Fruit fly (Drosophila melanogaster) whole organism, embryonic: ENCODE results near the gene tyf.

Experiments
- ATbp ChIP-seq: fragments of 200-800 bp; sonication (Bioruptor generic); optimal IDR thresholded peaks from 2 replicates; lab custom pipeline; 2017; ENCODE audit warnings: missing biosample characterization, mild to moderate bottlenecking, missing genetic modification characterization, missing genetic modification reagents
- CG10543 ChIP-seq: fragments of 200-800 bp; sonication (Bioruptor generic); optimal IDR thresholded peaks from 3 replicates; lab custom pipeline; 2017; ENCODE audit warnings: missing biosample characterization, mild to moderate bottlenecking, missing genetic modification characterization, moderate library complexity
- CG11504 ChIP-seq: fragments of 200-800 bp; sonication (Bioruptor generic); optimal IDR thresholded peaks from 3 replicates; lab custom pipeline; 2019; ENCODE audit warnings: missing biosample characterization, mild to moderate bottlenecking, missing genetic modification characterization, moderate library complexity
- CG12104 ChIP-seq: fragments of 200-800 bp; sonication (Bioruptor generic); optimal IDR thresholded peaks from 3 replicates; lab custom pipeline; 2016; ENCODE audit warnings: missing biosample characterization, missing genetic modification characterization
- CG12155 ChIP-seq: fragments of 200-800 bp; sonication (Bioruptor generic); optimal IDR thresholded peaks from 3 replicates; lab custom pipeline; 2016; ENCODE audit warnings: missing biosample characterization, missing genetic modification characterization
- CG14050 ChIP-seq: fragments of 200-800 bp; sonication (Bioruptor generic); IDR thresholded peaks from 3 replicates; pipeline ENCODE4 v1.3.6; 2022; ENCODE audit warnings: missing biosample characterization, missing genetic modification characterization
- CG15269 ChIP-seq: fragments of 200-800 bp; sonication (Bioruptor generic); optimal IDR thresholded peaks from 2 replicates; lab custom pipeline; 2018; ENCODE audit warnings: missing biosample characterization, mild to moderate bottlenecking, missing genetic modification characterization, moderate library complexity
- CG17568 ChIP-seq: fragments of 200-800 bp; sonication (Bioruptor generic); optimal IDR thresholded peaks from 2 replicates; lab custom pipeline; 2018; ENCODE audit warnings: missing biosample characterization, mild to moderate bottlenecking, missing genetic modification characterization, moderate library complexity
- CG17829 ChIP-seq: fragments of 200-800 bp; optimal IDR thresholded peaks from 2 replicates; lab custom pipeline; 2019; ENCODE audit warnings: missing biosample characterization, mild to moderate bottlenecking, missing genetic modification characterization, moderate library complexity
- CG18262 ChIP-seq: fragments of 200-800 bp; optimal IDR thresholded peaks from 3 replicates; lab custom pipeline; 2019; ENCODE audit warnings: missing biosample characterization, mild to moderate bottlenecking, missing genetic modification characterization, moderate library complexity
- CG30403 ChIP-seq: fragments of 200-800 bp; sonication (Bioruptor generic); optimal IDR thresholded peaks from 3 replicates; lab custom pipeline; 2016; ENCODE audit warnings: missing biosample characterization, missing genetic modification characterization
- CG4404 ChIP-seq: fragments of 200-800 bp; sonication (Bioruptor generic); IDR thresholded peaks from 2 replicates; pipeline ENCODE4 v1.3.6; 2022; ENCODE audit warnings: missing biosample characterization, missing genetic modification characterization
- CG4424 ChIP-seq: fragments of 200-800 bp; sonication (Bioruptor generic); optimal IDR thresholded peaks from 3 replicates; lab custom pipeline; 2016; ENCODE audit warnings: missing biosample characterization, missing genetic modification characterization
- E2f2 ChIP-seq: fragments of 200-800 bp; sonication (Bioruptor generic); IDR thresholded peaks from 2 replicates; pipeline ENCODE4 v1.3.6; 2022; ENCODE audit warnings: missing biosample characterization, missing genetic modification characterization
- Ets65A ChIP-seq: fragments of 200-800 bp; sonication (Bioruptor generic); peaks from one replicate; lab custom pipeline; 2016; ENCODE audit warnings: missing biosample characterization, missing genetic modification characterization
- NK7.1 ChIP-seq: fragments of 200-800 bp; sonication (Bioruptor generic); optimal IDR thresholded peaks from 3 replicates; lab custom pipeline; 2016; ENCODE audit warnings: missing biosample characterization, missing genetic modification characterization
- Oaz ChIP-seq: fragments of 200-800 bp; sonication (Bioruptor generic); IDR thresholded peaks from 2 replicates; pipeline ENCODE4 v1.3.6; 2022; ENCODE audit warnings: missing biosample characterization, missing genetic modification characterization
- ara ChIP-seq: fragments of 200-800 bp; sonication (Bioruptor generic); IDR thresholded peaks from 2 replicates; pipeline ENCODE4 v1.3.6; 2022; ENCODE audit warnings: missing biosample characterization, missing genetic modification characterization
- bigmax ChIP-seq: fragments of 200-800 bp; sonication (Bioruptor generic); optimal IDR thresholded peaks from 2 replicates; lab custom pipeline; 2018; ENCODE audit warnings: missing biosample characterization, mild to moderate bottlenecking, missing genetic modification characterization
- dan ChIP-seq: fragments of 200-800 bp; sonication (Bioruptor generic); IDR thresholded peaks from 2 replicates; pipeline ENCODE4 v1.3.6; 2022; ENCODE audit warnings: missing biosample characterization, missing genetic modification characterization
- dpn ChIP-seq, 2 experiments: fragments of 200-800 bp; sonication (Bioruptor generic); optimal IDR thresholded peaks; 3 replicates each; lab custom pipeline; 2016; ENCODE audit warnings: missing biosample characterization in 2 of 2, missing genetic modification characterization in 2 of 2
- dysf ChIP-seq: fragments of 200-800 bp; sonication (Bioruptor generic); IDR thresholded peaks from 3 replicates; pipeline ENCODE4 v1.3.6; 2022; ENCODE audit warnings: missing biosample characterization, missing genetic modification characterization
- en ChIP-seq: fragments of 200-800 bp; sonication (Bioruptor generic); optimal IDR thresholded peaks from 2 replicates; lab custom pipeline; 2016; ENCODE audit warnings: missing biosample characterization, missing genetic modification characterization
- fd96Cb ChIP-seq: fragments of 200-800 bp; sonication (Bioruptor generic); optimal IDR thresholded peaks from 2 replicates; lab custom pipeline; 2018; ENCODE audit warnings: missing biosample characterization, mild to moderate bottlenecking, missing genetic modification characterization, moderate library complexity
- gce ChIP-seq: fragments of 200-800 bp; sonication (Bioruptor generic); IDR thresholded peaks from 3 replicates; pipeline ENCODE4 v1.3.6; 2022; ENCODE audit warnings: missing biosample characterization, missing genetic modification characterization
- grau ChIP-seq: fragments of 200-800 bp; optimal IDR thresholded peaks from 3 replicates; lab custom pipeline; 2019; ENCODE audit warnings: missing biosample characterization, mild to moderate bottlenecking, missing genetic modification characterization, moderate library complexity
- grn ChIP-seq: fragments of 200-800 bp; sonication (Bioruptor generic); optimal IDR thresholded peaks from 3 replicates; lab custom pipeline; 2017; ENCODE audit warnings: missing biosample characterization, missing genetic modification characterization
- hkb ChIP-seq, 2 experiments: fragments of 200-800 bp in 1 of 2; fragments of >200 bp in 1 of 2; sonication (Bioruptor generic) in 1 of 2; IDR thresholded peaks in 1 of 2; optimal IDR thresholded peaks in 1 of 2; 2 replicates each; pipeline versions ENCODE4 v1.3.6 to Lab custom; 2017 to 2022; ENCODE audit warnings: missing biosample characterization in 1 of 2, missing genetic modification characterization in 1 of 2
- jumu ChIP-seq: fragments of 200-800 bp; sonication (Bioruptor generic); optimal IDR thresholded peaks from 3 replicates; lab custom pipeline; 2016; ENCODE audit warnings: missing biosample characterization, missing genetic modification characterization
- luna ChIP-seq: fragments of 200-800 bp; sonication (Bioruptor generic); optimal IDR thresholded peaks from 2 replicates; lab custom pipeline; 2016; ENCODE audit warnings: missing biosample characterization, missing genetic modification characterization
- nom ChIP-seq: fragments of 200-800 bp; sonication (Bioruptor generic); optimal IDR thresholded peaks from 2 replicates; lab custom pipeline; 2017; ENCODE audit warnings: missing biosample characterization, missing genetic modification characterization, mild to moderate bottlenecking, moderate library complexity, missing genetic modification reagents
- prd ChIP-seq, 3 experiments: fragments of >200 bp in 2 of 3; fragments of 200-800 bp in 1 of 3; sonication (Bioruptor generic) in 1 of 3; optimal IDR thresholded peaks in 2 of 3; IDR thresholded peaks in 1 of 3; 2 replicates in 2 of 3; 3 replicates in 1 of 3; pipeline versions ENCODE4 v1.3.6 to Lab custom; 2017 to 2022; ENCODE audit warnings: missing biosample characterization in 1 of 3, missing genetic modification characterization in 1 of 3
- slou ChIP-seq: fragments of 200-800 bp; sonication (Bioruptor generic); optimal IDR thresholded peaks from 3 replicates; lab custom pipeline; 2016; ENCODE audit warnings: missing biosample characterization, missing genetic modification characterization
- sob ChIP-seq: fragments of 200-800 bp; sonication (Bioruptor generic); IDR thresholded peaks from 2 replicates; pipeline ENCODE4 v1.3.6; 2022; ENCODE audit warnings: missing biosample characterization, missing genetic modification characterization
- ssp ChIP-seq: fragments of 200-800 bp; sonication (Bioruptor generic); IDR thresholded peaks from 2 replicates; pipeline ENCODE4 v1.3.6; 2022; ENCODE audit warnings: missing biosample characterization, missing genetic modification characterization
- tna ChIP-seq: fragments of 200-800 bp; sonication (Bioruptor generic); IDR thresholded peaks from 2 replicates; pipeline ENCODE4 v1.3.6; 2022; ENCODE audit warnings: missing biosample characterization, missing genetic modification characterization; ENCODE audit not compliant: partially characterized antibody
- vvl ChIP-seq: fragments of 200-800 bp; sonication (Bioruptor generic); IDR thresholded peaks from 2 replicates; pipeline ENCODE4 v1.3.6; 2022; ENCODE audit warnings: missing biosample characterization, missing genetic modification characterization
- zen2 ChIP-seq: fragments of 200-800 bp; sonication (Bioruptor generic); IDR thresholded peaks from 3 replicates; pipeline ENCODE4 v1.3.6; 2022; ENCODE audit warnings: missing biosample characterization, missing genetic modification characterization; ENCODE audit not compliant: partially characterized antibody

The tyf gene

dm6 chrX:4172143-4172771, 55.4 kb downstream of the tyf start (continued):
- no peak for TF ChIP-seq NK7.1 (GFP tag; lab: Kevin White, UChicago)
- TF ChIP-seq slou: no peak
- no peak for TF ChIP-seq jumu (GFP tag; lab: Kevin White, UChicago)
- TF ChIP-seq Oaz (GFP tag; lab: Robert Waterston, UW): no peak
- TF ChIP-seq tna: no peak
- peak; percentile 32 for TF ChIP-seq E2f2 (GFP tag; lab: Robert Waterston, UW)
- TF ChIP-seq CG18262 (tag; lab: Kevin White, UChicago): peak; percentile 20
- peak; percentile 21 for TF ChIP-seq fd96Cb (tag; lab: Kevin White, UChicago)
- TF ChIP-seq en (GFP tag; lab: Kevin White, UChicago): no peak
- TF ChIP-seq CG4404: no peak
- TF ChIP-seq bigmax (GFP tag; lab: Kevin White, UChicago): no peak
- no peak for TF ChIP-seq luna (GFP tag; lab: Kevin White, UChicago)
- peak; percentile 20 for TF ChIP-seq CG30403 (GFP tag; lab: Kevin White, UChicago)
- TF ChIP-seq CG17568 (GFP tag; lab: Kevin White, UChicago): no peak
- 0 out of 2 replicates have a peak, but pooled peaks have one; percentile 12 for TF ChIP-seq ssp
- no peak for TF ChIP-seq prd (optimal IDR thresholded peaks at IDR 0.05; lab: Kevin White, UChicago)
- peak; percentile 42; the same call in 2 of the 3 replicates for TF ChIP-seq prd (GFP tag; IDR thresholded peaks at IDR 0.05; lab: Robert Waterston, UW)
- TF ChIP-seq CG10543 (GFP tag; lab: Kevin White, UChicago): no peak
- peak; percentile 24 for TF ChIP-seq grau
- peak; percentile 28; the same call in 1 of the 2 replicates for TF ChIP-seq ara (GFP tag; lab: Robert Waterston, UW)
- TF ChIP-seq dpn (GFP tag; optimal IDR thresholded peaks at IDR 0.05; lab: Kevin White, UChicago): peak in 1 of 2 experiments; percentile 22
- TF ChIP-seq hkb (optimal IDR thresholded peaks at IDR 0.05; lab: Kevin White, UChicago): no peak
- 0 out of 2 replicates have a peak, but pooled peaks have one; percentile 17 for TF ChIP-seq hkb (GFP tag; IDR thresholded peaks at IDR 0.05; lab: Robert Waterston, UW)
- peak; percentile 58; the same call in 2 of the 3 replicates for TF ChIP-seq dysf (GFP tag; lab: Robert Waterston, UW)
- 0 out of 3 replicates have a peak, but pooled peaks have one; percentile 25 for TF ChIP-seq CG14050 (GFP tag; lab: Robert Waterston, UW)
- peak; percentile 48 for TF ChIP-seq CG12155 (GFP tag; lab: Kevin White, UChicago)
- no peak for TF ChIP-seq grn (GFP tag; lab: Kevin White, UChicago)
- no peak for TF ChIP-seq zen2 (GFP tag; lab: Robert Waterston, UW)
- TF ChIP-seq ATbp (GFP tag; lab: Kevin White, UChicago): peak; percentile 5
- TF ChIP-seq sob (GFP tag; lab: Robert Waterston, UW): 0 out of 2 replicates have a peak, but pooled peaks have one; percentile 29
- TF ChIP-seq CG12104: no peak
- TF ChIP-seq CG17829: no peak
- no peak for TF ChIP-seq dan (GFP tag; lab: Robert Waterston, UW)
- TF ChIP-seq vvl (GFP tag; lab: Robert Waterston, UW): peak; percentile 51
- TF ChIP-seq gce (GFP tag; lab: Robert Waterston, UW): no peak
- TF ChIP-seq CG4424 (GFP tag; lab: Kevin White, UChicago): peak; percentile 13

dm6 chrX:4173381-4173780, 56.6 kb downstream of the tyf start:
- peak; percentile 78 for TF ChIP-seq Ets65A
- TF ChIP-seq CG15269 (tag; lab: Kevin White, UChicago): no peak

- TF ChIP-seq nom (GFP tag; lab: Kevin White, UChicago) (peak; percentile 50), CG11504 (tag; lab: Kevin White, UChicago) (no peak)
Measured at dm6 chrX:4175805-4176204, 59.0 kb downstream of the tyf start.
